Fruit fly (Drosophila melanogaster): ENCODE data around the gene CG43373.
A peak's percentile ranks its signal among the peaks of the same experiment; 100 is the strongest.

Gene CG43373

dm6 chr3L:16474130-16474529 lies 69.0 kb downstream of the CG43373 start (continued):
- TF ChIP-seq CG8924 (tag; optimal IDR thresholded peaks at IDR 0.05): no peak
- TF ChIP-seq CG17385 (GFP tag; optimal IDR thresholded peaks at IDR 0.05): no peak
- no peak for TF ChIP-seq Nf-YA (GFP tag; IDR thresholded peaks at IDR 0.05)
- TF ChIP-seq pnt (GFP tag; optimal IDR thresholded peaks at IDR 0.05): no peak
- no peak for TF ChIP-seq CG2875 (GFP tag; optimal IDR thresholded peaks at IDR 0.05)
- no peak for TF ChIP-seq Awh (GFP tag; IDR thresholded peaks at IDR 0.05)
- no peak for TF ChIP-seq CG10959 (GFP tag; IDR thresholded peaks at IDR 0.05)
- TF ChIP-seq Sin3A (optimal IDR thresholded peaks at IDR 0.05): no peak
- no peak for TF ChIP-seq CG10431 (GFP tag; optimal IDR thresholded peaks at IDR 0.05)
- no peak for TF ChIP-seq CG3281 (GFP tag; optimal IDR thresholded peaks at IDR 0.05)
- no peak for TF ChIP-seq CG15514 (GFP tag; optimal IDR thresholded peaks at IDR 0.05)
- TF ChIP-seq CG6689 (GFP tag; IDR thresholded peaks at IDR 0.05): no peak
- TF ChIP-seq CG10979 (tag; optimal IDR thresholded peaks at IDR 0.05): peak; percentile 36
- TF ChIP-seq CG2202 (tag; optimal IDR thresholded peaks at IDR 0.05): no peak
- no peak for TF ChIP-seq Dip2 (GFP tag; IDR thresholded peaks at IDR 0.05)
- no peak for TF ChIP-seq yki (optimal IDR thresholded peaks at IDR 0.05)
- TF ChIP-seq C15 (GFP tag; IDR thresholded peaks at IDR 0.05): no peak
- TF ChIP-seq D19B (GFP tag; optimal IDR thresholded peaks at IDR 0.05): no peak
- no peak for TF ChIP-seq oc (tag; optimal IDR thresholded peaks at IDR 0.05)
- TF ChIP-seq sisA (GFP tag; IDR thresholded peaks at IDR 0.05): peak; percentile 26; the same call in 1 of the 2 replicates
- no peak for TF ChIP-seq YL-1 (GFP tag; optimal IDR thresholded peaks at IDR 0.05)
- peak; percentile 53 for TF ChIP-seq CG7839 (tag; optimal IDR thresholded peaks at IDR 0.05)
- no peak for TF ChIP-seq CG17328 (GFP tag; IDR thresholded peaks at IDR 0.05)
- no peak for TF ChIP-seq CG4820 (GFP tag; optimal IDR thresholded peaks at IDR 0.05)
- TF ChIP-seq slbo (GFP tag; IDR thresholded peaks at IDR 0.05): 0 out of 2 replicates have a peak, but pooled peaks have one; percentile 19
- TF ChIP-seq caup (GFP tag; optimal IDR thresholded peaks at IDR 0.05; ENCODE audit: severe bottlenecking): no peak
- TF ChIP-seq E2f2 (GFP tag; IDR thresholded peaks at IDR 0.05): no peak
- no peak for TF ChIP-seq CG15696 (tag; optimal IDR thresholded peaks at IDR 0.05)
- TF ChIP-seq CG6854 (GFP tag; optimal IDR thresholded peaks at IDR 0.05): no peak
- TF ChIP-seq vnd (GFP tag; IDR thresholded peaks at IDR 0.05; ENCODE audit: partially characterized antibody): no peak
- TF ChIP-seq CG8281 (tag; optimal IDR thresholded peaks at IDR 0.05): no peak
- TF ChIP-seq H15 (GFP tag; IDR thresholded peaks at IDR 0.05): no peak
- TF ChIP-seq ssp (GFP tag; IDR thresholded peaks at IDR 0.05): no peak
- no peak for TF ChIP-seq Jarid2 (GFP tag; optimal IDR thresholded peaks at IDR 0.05)
- TF ChIP-seq repo (GFP tag; optimal IDR thresholded peaks at IDR 0.05): no peak
- TF ChIP-seq fru (optimal IDR thresholded peaks at IDR 0.05): no peak
- no peak for TF ChIP-seq CG2129 (GFP tag; IDR thresholded peaks at IDR 0.05; ENCODE audit: partially characterized antibody)
- TF ChIP-seq CG10147 (GFP tag; optimal IDR thresholded peaks at IDR 0.05): no peak
- no peak for TF ChIP-seq kni (GFP tag; optimal IDR thresholded peaks at IDR 0.05)
- no peak for TF ChIP-seq CG8944 (GFP tag; optimal IDR thresholded peaks at IDR 0.05)
- TF ChIP-seq slp2 (GFP tag; optimal IDR thresholded peaks at IDR 0.05): no peak
- TF ChIP-seq Meics (GFP tag; optimal IDR thresholded peaks at IDR 0.05): no peak
- no peak for TF ChIP-seq CG4282 (GFP tag; optimal IDR thresholded peaks at IDR 0.05)
- peak; percentile 40 for TF ChIP-seq phol (tag; optimal IDR thresholded peaks at IDR 0.05)
- no peak for TF ChIP-seq kay (GFP tag; optimal IDR thresholded peaks at IDR 0.05)
- peak; percentile 26; the same call in 2 of the 3 replicates for TF ChIP-seq croc (GFP tag; conservative IDR thresholded peaks at IDR 0.05)
- TF ChIP-seq ken (GFP tag; IDR thresholded peaks at IDR 0.05): no peak
- TF ChIP-seq scrt (GFP tag; optimal IDR thresholded peaks at IDR 0.05): no peak
- no peak for TF ChIP-seq CG11723 (GFP tag; optimal IDR thresholded peaks at IDR 0.05)
- TF ChIP-seq Hr78 (GFP tag; optimal IDR thresholded peaks at IDR 0.05): no peak
- TF ChIP-seq fd102C (GFP tag; optimal IDR thresholded peaks at IDR 0.05): no peak
- no peak for TF ChIP-seq wor (GFP tag; IDR thresholded peaks at IDR 0.05)
